Worm (Caenorhabditis elegans) whole organism, L4 larva: Measurements from ENCODE around the gene rpi-1.

Source experiments
- F10B5.3 ChIP-seq: sonication (generic microtip); optimal IDR thresholded peaks from 2 replicates; lab custom pipeline; 2016; ENCODE audit warnings: mild to moderate bottlenecking, missing genetic modification characterization, missing compliant biosample characterization
- F49E8.2 ChIP-seq: sonication (generic microtip); optimal IDR thresholded peaks from 2 replicates; lab custom pipeline; 2016; ENCODE audit warnings: missing compliant biosample characterization, mild to moderate bottlenecking, missing genetic modification characterization, borderline replicate concordance
- R02D3.7 ChIP-seq: fragments of 150-350 bp; sonication (generic microtip); optimal IDR thresholded peaks from 3 replicates; lab custom pipeline; 2014; ENCODE audit warnings: missing biosample characterization, missing genetic modification characterization
- aly-2 ChIP-seq: sonication (generic microtip); optimal IDR thresholded peaks from 2 replicates; lab custom pipeline; 2018; ENCODE audit warnings: missing biosample characterization, missing genetic modification characterization
- lin-13 ChIP-seq: fragments of 150-350 bp; optimal IDR thresholded peaks from 2 replicates; lab custom pipeline; 2014; ENCODE audit warnings: missing biosample characterization, missing genetic modification reagents, missing genetic modification characterization
- lsy-2 ChIP-seq, 2 experiments: fragments of 150-350 bp in 1 of 2; sonication (generic microtip) in 1 of 2; optimal IDR thresholded peaks; 2 replicates each; lab custom pipeline; 2014 to 2017; ENCODE audit warnings: missing biosample characterization in 2 of 2, missing genetic modification characterization in 2 of 2
- mdl-1 ChIP-seq, 2 experiments: fragments of 150-350 bp in 1 of 2; sonication (generic microtip) in 1 of 2; optimal IDR thresholded peaks; 2 replicates each; lab custom pipeline; 2014 to 2017; ENCODE audit warnings: missing biosample characterization in 2 of 2, missing genetic modification characterization in 2 of 2
- mep-1 ChIP-seq: fragments of 150-350 bp; sonication (generic microtip); optimal IDR thresholded peaks from 3 replicates; lab custom pipeline; 2014; ENCODE audit warnings: missing biosample characterization, missing genetic modification characterization
- nhr-10 ChIP-seq: fragments of 150-350 bp; optimal IDR thresholded peaks from 2 replicates; lab custom pipeline; 2014; ENCODE audit warnings: missing biosample characterization, missing genetic modification characterization
- nhr-237 ChIP-seq: sonication (generic microtip); optimal IDR thresholded peaks from 2 replicates; lab custom pipeline; 2017; ENCODE audit warnings: missing biosample characterization, missing genetic modification characterization
- nhr-28 ChIP-seq: fragments of 150-350 bp; optimal IDR thresholded peaks from 2 replicates; lab custom pipeline; 2014; ENCODE audit warnings: missing biosample characterization, missing genetic modification characterization
- skn-1 ChIP-seq: fragments of 150-350 bp; optimal IDR thresholded peaks from 2 replicates; lab custom pipeline; 2014; ENCODE audit warnings: missing biosample characterization, missing genetic modification characterization
- snpc-4 ChIP-seq: fragments of 150-350 bp; optimal IDR thresholded peaks from 2 replicates; lab custom pipeline; 2014; ENCODE audit warnings: missing biosample characterization, missing genetic modification characterization

DNA sequence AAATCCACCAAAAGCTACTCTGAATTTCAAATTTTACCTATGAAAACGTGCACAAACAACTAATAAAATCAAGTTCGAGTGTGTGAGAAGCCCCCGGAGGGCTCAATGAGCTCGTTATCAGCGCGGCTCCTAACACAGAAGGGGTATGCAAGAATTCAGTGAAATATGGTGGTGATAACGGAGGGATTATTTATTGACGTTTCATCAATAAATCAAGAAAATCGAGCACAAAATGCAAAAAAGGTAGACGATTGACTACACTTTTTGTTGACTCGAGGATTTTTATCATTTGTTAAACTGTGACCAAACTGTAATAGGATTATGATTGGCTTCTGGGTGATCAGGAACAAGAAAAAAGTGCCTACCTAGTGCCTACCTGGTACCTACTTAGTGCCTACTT, 4.8 kb downstream of the rpi-1 start, which contains the start of gene zip-3:
- no peak for TF ChIP-seq lsy-2 (tag; optimal IDR thresholded peaks at IDR 0.05; lab: Kevin White, UChicago)
- no peak for TF ChIP-seq R02D3.7 (tag; lab: Kevin White, UChicago)
- TF ChIP-seq aly-2 (tag; lab: Kevin White, UChicago): no peak
- TF ChIP-seq mdl-1 (tag; optimal IDR thresholded peaks at IDR 0.05; lab: Kevin White, UChicago): no peak
- TF ChIP-seq skn-1 (tag; lab: Kevin White, UChicago): no peak
- TF ChIP-seq nhr-237 (tag; lab: Kevin White, UChicago): no peak
- TF ChIP-seq mep-1: no peak
- no peak for TF ChIP-seq F10B5.3 (tag; lab: Kevin White, UChicago)
- no peak for TF ChIP-seq snpc-4 (tag; lab: Kevin White, UChicago)
- peak; percentile 65 for TF ChIP-seq nhr-28
- TF ChIP-seq lin-13 (GFP tag; lab: Kevin White, UChicago): no peak
- no peak for TF ChIP-seq F49E8.2 (tag; lab: Kevin White, UChicago)
- TF ChIP-seq nhr-10: no peak
